Worm (Caenorhabditis elegans) whole organism, L4/young adult: Measurements from ENCODE around the gene wdr-54.

Experiments
- W03F9.2 ChIP-seq: fragments of 150-350 bp; optimal IDR thresholded peaks from 2 replicates; lab custom pipeline; 2014; ENCODE audit warnings: missing biosample characterization, missing genetic modification characterization
- dao-5 ChIP-seq: sonication (generic microtip); optimal IDR thresholded peaks from 2 replicates; lab custom pipeline; 2016; ENCODE audit warnings: missing genotype, missing genetic modification characterization, moderate library complexity, missing compliant biosample characterization
- him-1 ChIP-seq: sonication (generic microtip); optimal IDR thresholded peaks from 2 replicates; lab custom pipeline; 2016; ENCODE audit warnings: missing genotype, missing genetic modification reagents, missing genetic modification characterization, missing compliant biosample characterization

The wdr-54 gene

DNA sequence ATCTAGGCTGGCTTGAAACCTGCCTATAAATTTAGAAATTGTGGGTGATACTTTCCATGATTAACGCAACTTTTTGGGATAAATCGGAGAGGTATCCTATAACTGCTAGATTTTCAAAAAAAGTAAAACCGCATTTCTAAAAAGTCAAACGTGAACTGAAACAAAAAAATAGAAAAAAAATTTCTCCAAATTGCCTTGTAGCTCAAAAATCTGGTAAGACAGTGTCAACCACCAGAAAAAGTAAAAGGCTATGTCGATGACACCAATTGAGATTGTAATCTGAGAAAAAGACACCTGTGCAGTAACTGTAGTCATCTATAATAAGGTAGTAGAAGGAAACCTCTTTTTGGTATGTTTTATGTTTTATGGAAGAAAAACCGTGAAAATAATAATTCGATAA, at the start of gene wdr-54:
wdr-54 (plus strand) TSS at position 301 of the 400 bp plus-strand sequence.
- TF ChIP-seq dao-5 (no peak), W03F9.2 (tag; lab: Kevin White, UChicago) (no peak), him-1 (tag; lab: Kevin White, UChicago) (no peak)

DNA sequence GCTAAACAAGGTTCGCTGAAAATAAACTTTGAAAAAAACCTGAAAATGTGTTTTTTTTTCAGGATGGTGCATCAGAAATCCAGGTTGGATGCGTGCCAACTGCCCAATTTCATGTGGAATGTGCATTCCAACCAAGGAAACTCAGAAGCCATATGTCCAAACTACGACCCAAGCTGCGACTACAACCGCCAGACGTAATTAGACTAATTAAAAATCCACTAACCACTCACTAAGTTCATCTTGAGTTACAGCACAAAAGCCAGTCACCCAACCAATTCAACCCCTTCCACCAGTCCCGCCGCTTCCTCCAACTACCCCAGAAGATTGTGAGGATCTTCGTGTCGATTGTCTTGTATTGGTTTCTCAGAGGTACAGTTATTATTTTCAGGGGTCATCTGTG, 49.4 kb upstream of the wdr-54 start:
- TF ChIP-seq dao-5, result no peak
- no peak for TF ChIP-seq W03F9.2 (tag; lab: Kevin White, UChicago)
- no peak for TF ChIP-seq him-1 (tag; lab: Kevin White, UChicago)

DNA sequence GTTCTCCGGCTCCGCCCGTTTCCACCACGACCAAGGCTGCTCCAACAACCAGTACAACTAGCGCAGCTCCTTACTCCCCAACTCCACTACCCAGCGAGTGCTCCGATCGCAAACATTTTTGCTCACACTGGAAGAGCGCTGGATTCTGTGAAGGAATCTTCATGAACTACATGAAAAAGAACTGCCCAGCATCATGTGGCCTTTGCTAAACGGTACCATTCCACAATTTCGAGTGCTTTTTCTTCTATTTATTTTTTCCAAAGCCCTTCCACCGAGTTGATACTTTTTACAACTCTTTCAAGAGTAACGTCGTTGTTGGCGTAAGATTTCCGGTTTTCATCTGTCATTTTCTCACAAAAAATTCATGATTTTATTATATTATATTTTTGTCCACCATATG, 48.7 kb upstream of the wdr-54 start:
- TF ChIP-seq W03F9.2 (tag; lab: Kevin White, UChicago) (no peak), dao-5 (no peak), him-1 (tag; lab: Kevin White, UChicago) (no peak)

DNA sequence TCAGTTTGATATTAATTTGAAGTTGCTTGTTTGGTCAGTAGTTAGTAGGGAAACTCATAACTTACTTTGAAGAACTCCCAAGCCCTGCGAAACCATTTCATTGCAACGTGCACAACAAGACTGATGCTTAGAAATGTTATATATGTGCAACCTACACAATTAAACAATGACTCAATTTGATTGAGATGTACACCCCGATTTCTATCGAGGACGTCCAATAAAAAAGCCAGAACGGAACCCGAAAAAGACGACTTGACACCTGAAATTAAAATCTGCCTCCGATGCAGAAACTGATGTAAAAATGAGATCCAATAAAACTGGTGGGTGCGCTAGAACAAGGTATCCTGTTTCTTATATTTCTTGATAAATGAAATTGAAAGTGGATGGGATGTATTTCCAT, 43.9 kb upstream of the wdr-54 start, which contains the start of gene T04G9.6:
T04G9.6 (minus strand) TSS at position 101 of the 400 bp plus-strand sequence.
- no peak for TF ChIP-seq dao-5
- TF ChIP-seq W03F9.2 (tag; lab: Kevin White, UChicago), result no peak
- no peak for TF ChIP-seq him-1 (tag; lab: Kevin White, UChicago)

DNA sequence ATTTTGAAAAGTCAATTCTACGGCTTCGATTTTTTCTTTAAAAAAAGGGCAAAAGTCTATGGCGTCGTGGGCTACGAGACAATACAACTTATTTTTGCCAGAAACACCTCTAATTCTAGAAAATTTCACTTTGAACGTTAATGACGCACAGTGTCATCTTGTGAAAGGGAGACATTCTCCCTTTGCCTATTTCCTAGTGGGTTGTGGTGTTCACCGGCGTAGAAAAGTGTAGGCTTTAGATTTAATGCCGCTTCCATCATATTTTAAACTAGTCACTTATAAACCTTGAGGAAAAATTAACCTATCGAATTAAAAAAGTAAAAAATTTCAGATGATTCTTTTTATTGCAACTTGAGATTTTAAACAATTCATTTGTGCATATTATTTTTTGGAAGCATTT, 43.3 kb upstream of the wdr-54 start:
- TF ChIP-seq dao-5 (no peak), W03F9.2 (tag; lab: Kevin White, UChicago) (no peak), him-1 (tag; lab: Kevin White, UChicago) (no peak)

DNA sequence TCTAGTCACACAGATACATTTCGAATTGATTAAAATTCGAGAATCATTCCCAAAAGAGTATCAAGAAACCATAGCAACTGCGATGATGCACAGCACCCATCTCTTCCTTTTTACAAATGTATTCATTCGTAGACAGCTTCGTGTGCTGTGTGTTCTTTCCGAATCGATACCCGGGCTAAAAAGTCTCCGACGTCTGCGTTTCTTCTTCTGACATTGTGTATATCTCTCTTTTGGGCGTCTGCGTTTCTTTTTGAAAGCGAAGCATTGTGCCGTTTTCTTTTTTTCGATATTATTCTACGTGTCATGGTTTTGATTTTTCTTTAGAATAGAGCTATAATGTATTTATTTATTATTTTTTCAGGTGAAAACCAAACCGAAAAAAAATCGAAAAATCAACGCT, 40.7 kb upstream of the wdr-54 start, which contains the start of gene attf-5:
attf-5 (plus strand) TSS at position 362 of the 400 bp plus-strand sequence.
- TF ChIP-seq dao-5 (no peak), W03F9.2 (tag; lab: Kevin White, UChicago) (no peak), him-1 (tag; lab: Kevin White, UChicago) (no peak)

DNA sequence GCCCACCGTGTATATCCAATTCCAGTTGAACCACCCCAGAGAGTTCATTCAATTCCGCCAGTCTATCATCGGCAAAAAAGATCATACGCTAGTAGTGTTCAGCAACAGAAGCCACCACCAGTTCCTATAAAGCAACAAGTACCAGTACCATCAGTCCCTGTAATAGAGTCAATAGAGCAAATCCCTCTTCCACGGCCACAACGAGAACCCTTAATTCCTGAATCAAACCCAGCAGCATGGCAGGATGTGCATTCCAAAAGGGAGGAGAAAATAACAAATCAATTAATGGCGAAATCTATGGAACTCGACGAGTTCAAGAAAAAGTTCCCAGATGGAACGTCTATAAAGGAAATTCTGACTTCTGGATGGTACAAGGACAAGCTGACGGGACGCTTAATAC, 38.9 kb upstream of the wdr-54 start:
- TF ChIP-seq W03F9.2 (tag; lab: Kevin White, UChicago) (no peak), him-1 (tag; lab: Kevin White, UChicago) (no peak), dao-5 (no peak)

DNA sequence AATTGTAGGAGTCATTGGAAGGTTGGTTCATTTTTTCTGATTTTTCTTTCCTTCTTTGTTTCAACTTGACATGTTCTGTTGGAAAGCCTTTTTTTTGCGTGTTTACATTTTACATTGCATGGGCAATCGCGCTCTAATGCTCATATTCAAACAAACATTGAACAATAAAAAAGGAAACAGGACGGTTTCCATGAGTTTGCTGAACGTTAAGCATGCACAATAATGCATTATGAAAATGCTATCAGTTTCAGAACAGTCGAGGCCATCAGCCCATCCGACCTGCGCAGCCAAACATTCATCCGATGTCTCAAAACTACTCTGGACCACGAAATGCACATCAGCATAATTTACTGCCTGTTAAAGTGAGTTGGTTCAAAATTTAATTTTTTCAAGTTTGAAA, 38.1 kb upstream of the wdr-54 start:
- no peak for TF ChIP-seq dao-5
- no peak for TF ChIP-seq W03F9.2 (tag; lab: Kevin White, UChicago)
- TF ChIP-seq him-1 (tag; lab: Kevin White, UChicago), result no peak

DNA sequence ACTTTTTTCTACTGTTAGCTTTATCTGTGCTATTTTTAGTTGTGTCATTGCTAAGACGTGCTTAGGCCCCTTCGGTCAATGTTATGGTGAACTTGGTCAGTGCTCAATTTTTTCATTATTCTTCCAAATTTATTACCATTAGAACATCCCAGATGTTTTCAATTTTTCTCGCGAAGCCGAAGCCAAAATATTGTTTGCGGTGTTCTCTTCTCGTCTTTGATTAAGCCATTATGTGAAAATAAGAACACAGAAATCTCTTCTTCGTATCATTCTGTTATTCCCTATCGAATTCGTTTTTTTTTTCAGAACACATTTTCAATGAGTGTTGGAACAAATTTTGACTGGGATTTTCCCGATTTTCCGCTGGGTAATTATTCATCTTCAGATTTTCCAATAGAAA, 26.2 kb upstream of the wdr-54 start, which contains the start of gene gtr-1:
gtr-1 (plus strand) TSS at position 301 of the 400 bp plus-strand sequence.
- TF ChIP-seq dao-5 (no peak), him-1 (tag; lab: Kevin White, UChicago) (no peak), W03F9.2 (tag; lab: Kevin White, UChicago) (no peak)

DNA sequence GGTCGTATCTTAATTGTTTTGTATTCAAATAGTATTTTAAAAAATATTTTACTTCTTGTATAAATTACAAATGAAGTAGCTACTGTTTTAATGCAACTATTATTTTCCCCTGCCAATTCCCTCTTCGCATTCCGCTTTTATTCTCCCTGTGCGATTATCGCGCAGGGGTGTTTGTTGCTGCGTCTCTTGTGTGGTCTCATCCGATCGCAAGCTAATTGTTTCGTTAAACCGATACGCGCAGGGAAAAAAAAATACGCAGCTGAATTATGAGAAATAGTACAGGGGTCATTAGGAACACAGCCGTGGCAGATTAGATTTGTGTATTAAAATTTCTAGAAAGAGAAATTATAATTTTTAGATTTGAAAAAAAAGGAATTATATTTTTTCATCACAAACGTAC, 22.2 kb upstream of the wdr-54 start:
- TF ChIP-seq dao-5 (peak; percentile 67), him-1 (tag; lab: Kevin White, UChicago) (peak; percentile 99), W03F9.2 (tag; lab: Kevin White, UChicago) (peak; percentile 98)

DNA sequence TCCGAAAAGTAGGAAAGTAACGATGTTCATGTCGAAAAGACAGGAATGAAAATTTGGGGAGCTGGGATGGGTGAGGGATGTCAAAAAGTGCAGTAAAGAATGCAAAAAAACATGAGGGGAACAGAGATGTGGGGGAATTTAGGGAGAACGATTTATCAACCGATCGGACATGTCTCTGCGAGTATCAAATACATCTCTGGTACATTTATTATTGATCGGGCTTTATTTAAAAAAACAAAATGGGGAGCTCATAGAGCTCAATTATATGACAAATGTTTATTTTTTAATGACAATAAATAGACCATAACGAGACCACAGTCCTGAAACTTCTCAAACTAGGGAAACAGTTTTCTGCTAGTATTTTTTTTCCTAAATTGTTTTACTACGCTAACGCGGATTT, 18.0 kb upstream of the wdr-54 start, which contains the start of gene F25E2.2:
F25E2.2 (minus strand) TSS at position 101 of the 400 bp plus-strand sequence.
- TF ChIP-seq dao-5, result no peak
- no peak for TF ChIP-seq W03F9.2 (tag; lab: Kevin White, UChicago)
- TF ChIP-seq him-1 (tag; lab: Kevin White, UChicago), result no peak

DNA sequence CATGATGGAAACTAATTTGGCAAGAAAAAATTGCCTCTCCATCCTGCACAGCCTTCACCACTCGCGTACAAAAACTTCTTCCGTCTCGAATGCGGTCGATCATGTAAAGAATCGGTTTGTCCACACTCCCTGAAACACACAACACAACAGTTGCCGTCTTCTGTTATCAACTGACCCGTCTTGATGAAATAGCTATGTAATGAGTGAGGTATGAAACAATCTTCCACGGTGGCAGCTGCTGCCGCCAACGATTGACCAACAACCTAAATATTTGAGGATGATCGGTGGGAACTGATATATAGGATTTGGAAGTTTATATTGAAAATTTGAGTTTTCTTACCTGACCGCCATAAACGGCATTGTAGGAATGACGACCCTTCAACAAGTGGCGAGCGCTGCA, 16.4 kb upstream of the wdr-54 start:
- TF ChIP-seq W03F9.2 (tag; lab: Kevin White, UChicago) (no peak), dao-5 (no peak), him-1 (tag; lab: Kevin White, UChicago) (no peak)

DNA sequence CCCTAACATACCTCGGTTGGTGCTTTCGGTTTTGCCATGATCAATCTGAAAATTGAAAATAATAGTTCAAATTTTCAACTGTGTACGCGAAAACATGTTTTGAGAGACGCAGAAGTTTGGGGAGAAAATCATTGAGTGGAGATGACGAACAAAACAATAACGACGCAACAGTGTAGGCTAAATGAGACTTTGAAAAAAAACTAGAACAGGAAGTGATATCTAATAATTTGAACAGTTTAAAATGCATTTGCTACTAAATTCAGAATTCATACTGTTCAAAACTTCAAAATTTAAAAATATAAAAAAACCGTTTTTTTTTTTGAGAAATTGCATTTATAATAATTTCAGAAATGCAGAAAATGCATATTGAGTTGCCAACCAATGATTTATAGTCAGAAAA, 15.6 kb upstream of the wdr-54 start, which contains the start of gene F25E2.3:
F25E2.3 (minus strand) TSS at position 101 of the 400 bp plus-strand sequence.
- TF ChIP-seq dao-5 (no peak), him-1 (tag; lab: Kevin White, UChicago) (no peak), W03F9.2 (tag; lab: Kevin White, UChicago) (no peak)

DNA sequence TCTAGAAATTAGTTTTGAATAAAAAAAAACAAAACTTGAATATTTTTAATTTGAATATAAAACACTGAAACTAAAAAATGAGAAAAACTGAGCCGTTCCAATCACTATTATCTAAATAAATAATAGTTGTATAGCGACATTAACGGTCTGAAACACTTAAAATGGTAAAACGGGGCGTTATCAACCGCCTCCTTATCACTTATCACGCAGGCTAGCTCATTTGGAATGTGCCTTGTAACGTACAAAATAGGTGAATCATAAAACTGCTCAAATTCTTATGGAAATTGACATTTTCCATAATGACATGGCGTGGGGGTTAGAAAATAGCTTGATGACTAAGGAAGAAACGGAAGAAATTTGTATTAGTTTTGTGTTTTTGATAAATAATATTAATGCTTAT, 12.8 kb upstream of the wdr-54 start, which contains the start of gene ifd-2:
ifd-2 (minus strand) TSS at position 1 of the 400 bp plus-strand sequence.
- no peak for TF ChIP-seq W03F9.2 (tag; lab: Kevin White, UChicago)
- no peak for TF ChIP-seq dao-5
- TF ChIP-seq him-1 (tag; lab: Kevin White, UChicago), result no peak

DNA sequence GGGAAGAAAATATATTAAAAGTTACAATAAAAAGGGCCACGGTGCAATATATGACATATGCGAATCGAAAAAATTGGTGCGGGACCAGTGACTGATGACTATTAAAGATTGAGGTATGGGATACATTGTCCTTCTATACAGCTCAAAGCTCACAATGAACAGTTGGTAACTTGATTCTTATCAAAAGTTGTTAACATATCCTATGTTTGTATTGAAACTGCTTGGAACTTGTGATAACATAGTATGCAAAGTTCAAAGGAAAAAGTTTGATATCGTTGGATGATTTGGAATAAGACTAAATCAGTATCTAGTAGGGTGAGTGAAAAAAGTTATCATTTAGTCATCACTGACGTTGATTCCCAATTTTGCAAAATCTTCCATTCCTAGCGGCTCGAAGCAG, 10.7 kb upstream of the wdr-54 start:
- no peak for TF ChIP-seq dao-5
- no peak for TF ChIP-seq W03F9.2 (tag; lab: Kevin White, UChicago)
- TF ChIP-seq him-1 (tag; lab: Kevin White, UChicago), result no peak
